Fruit fly (Drosophila melanogaster): ENCODE data around the gene mtgo.

mtgo gene

DNA sequence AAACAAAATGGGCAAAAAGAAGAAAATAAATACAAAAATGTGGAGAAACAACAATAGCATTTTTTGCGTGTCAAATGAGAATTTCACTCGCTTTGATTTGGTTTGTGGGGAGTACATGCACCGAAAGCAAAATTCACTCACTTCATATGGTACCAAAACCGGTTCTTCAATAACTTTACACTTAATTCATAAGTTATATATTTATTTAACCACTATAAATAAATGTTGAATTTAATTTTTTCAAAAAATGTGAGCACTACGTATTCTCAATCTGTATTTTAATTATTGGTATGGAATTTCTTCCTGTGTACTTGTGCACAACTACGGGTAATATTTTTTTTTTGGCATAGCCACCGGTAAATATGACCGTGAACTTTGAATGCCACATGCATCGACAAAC is 84.4 kb downstream of the mtgo start (continued):
- TF ChIP-seq PHDP (tag; optimal IDR thresholded peaks at IDR 0.05) (peak; percentile 18), CG7271 (tag; optimal IDR thresholded peaks at IDR 0.05) (no peak), CG15514 (GFP tag; optimal IDR thresholded peaks at IDR 0.05) (no peak), Hr51 (GFP tag; optimal IDR thresholded peaks at IDR 0.05) (peak in 1 of 2 experiments; percentile 24), grau (tag; optimal IDR thresholded peaks at IDR 0.05) (peak; percentile 11), CG12299 (tag; optimal IDR thresholded peaks at IDR 0.05) (no peak), cad (GFP tag; optimal IDR thresholded peaks at IDR 0.05) (no peak), CG17829 (tag; optimal IDR thresholded peaks at IDR 0.05) (no peak), Trl (optimal IDR thresholded peaks at IDR 0.05) (no peak), Trl (GFP tag; optimal IDR thresholded peaks at IDR 0.05) (no peak), CG6854 (GFP tag; optimal IDR thresholded peaks at IDR 0.05) (no peak), CG7786 (GFP tag; optimal IDR thresholded peaks at IDR 0.05) (no peak), gem (tag; optimal IDR thresholded peaks at IDR 0.05) (peak; percentile 54), pros (GFP tag; optimal IDR thresholded peaks at IDR 0.05) (no peak), CG31441 (GFP tag; IDR thresholded peaks at IDR 0.05) (0 out of 2 replicates have a peak, but pooled peaks have one; percentile 15), Atf6 (GFP tag; IDR thresholded peaks at IDR 0.05) (no peak), kay (GFP tag; optimal IDR thresholded peaks at IDR 0.05) (no peak), ftz-f1 (GFP tag; optimal IDR thresholded peaks at IDR 0.05) (no peak), tin (GFP tag; optimal IDR thresholded peaks at IDR 0.05) (no peak), CG17385 (GFP tag; optimal IDR thresholded peaks at IDR 0.05) (no peak), dati (GFP tag; IDR thresholded peaks at IDR 0.05) (no peak), Ssrp (tag; optimal IDR thresholded peaks at IDR 0.05) (no peak), unpg (GFP tag; optimal IDR thresholded peaks at IDR 0.05) (no peak), CG9932 (GFP tag; IDR thresholded peaks at IDR 0.05) (no peak), Ptx1 (GFP tag; IDR thresholded peaks at IDR 0.05) (no peak), abd-A (tag; optimal IDR thresholded peaks at IDR 0.05) (no peak), CG15269 (tag; optimal IDR thresholded peaks at IDR 0.05) (peak; percentile 4), ssp (GFP tag; IDR thresholded peaks at IDR 0.05) (no peak)

DNA sequence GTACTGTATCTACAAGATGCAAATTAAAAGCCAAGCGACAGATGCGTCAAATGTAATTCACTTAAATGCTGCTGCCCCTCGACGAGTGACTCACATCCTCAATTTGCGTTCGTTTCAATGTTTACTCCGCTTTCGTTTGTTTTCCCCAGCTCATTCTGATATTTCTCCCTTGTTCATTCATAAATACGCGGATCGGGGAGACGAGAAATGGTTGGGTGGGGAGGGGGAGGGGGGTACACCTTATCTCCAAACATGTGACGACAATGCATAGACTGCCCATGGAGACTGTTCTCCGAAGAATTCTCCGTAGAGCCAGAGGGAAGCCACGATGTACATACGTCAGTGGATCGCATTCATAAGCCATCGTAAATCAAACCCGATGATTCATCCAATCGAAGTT is 92.5 kb downstream of the mtgo start:
- peak; percentile 89 for TF ChIP-seq CG2199 (GFP tag; IDR thresholded peaks at IDR 0.05)
- no peak for TF ChIP-seq pfk (GFP tag; optimal IDR thresholded peaks at IDR 0.05)
- no peak for TF ChIP-seq Ptx1 (GFP tag; IDR thresholded peaks at IDR 0.05)
- peak; percentile 19 for TF ChIP-seq CG3407 (GFP tag; optimal IDR thresholded peaks at IDR 0.05)
- 0 out of 2 replicates have a peak, but pooled peaks have one; percentile 6 for TF ChIP-seq sob (GFP tag; IDR thresholded peaks at IDR 0.05)
- no peak for TF ChIP-seq CTCF (GFP tag; optimal IDR thresholded peaks at IDR 0.05)
- peak; percentile 86 for TF ChIP-seq crol (GFP tag; IDR thresholded peaks at IDR 0.05)
- TF ChIP-seq Blimp-1 (GFP tag; optimal IDR thresholded peaks at IDR 0.05): peak; percentile 16
- TF ChIP-seq fd64A (GFP tag; optimal IDR thresholded peaks at IDR 0.05): peak; percentile 11
- peak; percentile 41 for TF ChIP-seq CG33557 (GFP tag; optimal IDR thresholded peaks at IDR 0.05)
- TF ChIP-seq otp (GFP tag; IDR thresholded peaks at IDR 0.05): peak; percentile 23; the same call in 1 of the 3 replicates
- TF ChIP-seq twi (tag; optimal IDR thresholded peaks at IDR 0.05): peak; percentile 21

DNA sequence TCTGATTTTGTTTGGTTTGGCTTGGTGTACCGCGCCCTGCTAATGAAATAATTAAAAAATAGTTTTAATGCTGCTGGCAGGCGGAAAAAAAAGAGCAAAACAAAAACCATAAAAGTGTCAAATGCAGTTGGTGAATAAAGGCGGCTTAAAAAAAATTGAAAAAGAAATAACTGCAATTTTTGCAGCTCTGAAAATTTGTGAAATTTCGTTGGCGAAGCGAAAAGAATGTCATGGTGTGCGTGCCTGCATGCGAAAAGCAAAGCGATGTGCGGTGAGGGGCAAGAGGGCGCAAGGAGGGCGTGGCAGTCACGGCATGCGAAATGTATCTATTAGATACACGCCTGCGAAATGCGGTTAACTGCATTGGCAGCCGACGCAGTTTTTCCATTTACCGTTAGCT is 93.5 kb downstream of the mtgo start:
- TF ChIP-seq CG14860 (GFP tag; IDR thresholded peaks at IDR 0.05; ENCODE audit: partially characterized antibody) (0 out of 3 replicates have a peak, but pooled peaks have one; percentile 25), sug (tag; optimal IDR thresholded peaks at IDR 0.05) (no peak), fd64A (GFP tag; optimal IDR thresholded peaks at IDR 0.05) (no peak), btn (GFP tag; optimal IDR thresholded peaks at IDR 0.05) (no peak), CG7987 (GFP tag; optimal IDR thresholded peaks at IDR 0.05) (no peak), CG8765 (GFP tag; IDR thresholded peaks at IDR 0.05) (no peak)

Data from whole organism, embryonic.